Fruit fly (Drosophila melanogaster): Measurements from ENCODE around the gene Nlp.

Nlp gene

DNA sequence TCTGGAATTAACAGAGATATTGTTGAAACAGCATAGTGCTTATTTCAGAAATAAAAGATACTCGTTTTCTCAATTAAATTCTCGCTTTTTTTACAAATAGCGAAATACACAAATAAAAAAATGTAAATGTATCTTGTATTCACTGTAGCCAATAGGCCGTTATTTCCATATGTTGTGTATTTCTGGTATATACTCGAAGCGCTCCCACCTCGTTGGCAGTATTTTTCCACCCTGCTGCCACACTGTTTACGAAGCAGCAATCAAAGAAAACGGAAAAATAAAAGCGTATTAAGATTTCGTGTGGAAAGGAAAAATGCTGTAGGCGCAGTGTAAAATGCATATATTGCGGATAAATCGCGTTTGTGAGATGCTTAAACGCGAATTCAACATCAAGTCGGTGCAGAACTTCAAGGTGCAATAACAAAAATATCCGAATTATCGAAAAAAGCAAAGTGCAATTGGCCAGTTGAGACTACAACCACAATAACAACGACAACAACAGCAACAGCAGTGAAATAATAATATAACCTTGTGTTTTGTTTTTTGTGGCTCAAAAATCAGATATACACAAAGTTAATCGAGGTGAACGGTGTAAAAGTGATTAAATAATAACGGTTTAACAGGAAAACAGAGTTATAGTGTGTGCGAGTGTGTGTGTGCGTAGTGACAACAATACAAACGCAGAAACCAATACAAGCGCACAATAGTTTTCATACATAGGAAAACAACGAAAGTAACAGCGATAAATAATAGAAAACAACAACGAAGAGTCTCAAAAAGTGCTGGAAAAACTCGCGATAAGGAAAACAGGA is 53.7 kb downstream of the Nlp start, which contains the start of gene sima (continued):
- TF ChIP-seq grau (tag; optimal IDR thresholded peaks at IDR 0.05) (peak; percentile 99), CG14014 (GFP tag; IDR thresholded peaks at IDR 0.05) (0 out of 2 replicates have a peak, but pooled peaks have one; percentile 31), CTCF (GFP tag; optimal IDR thresholded peaks at IDR 0.05) (no peak), HLH54F (GFP tag; optimal IDR thresholded peaks at IDR 0.05) (peak; percentile 32), scrt (GFP tag; optimal IDR thresholded peaks at IDR 0.05) (peak; percentile 5), C15 (GFP tag; IDR thresholded peaks at IDR 0.05) (no peak), CG10321 (GFP tag; IDR thresholded peaks at IDR 0.05) (no peak), Atf3 (GFP tag; optimal IDR thresholded peaks at IDR 0.05) (no peak), CG17328 (GFP tag; IDR thresholded peaks at IDR 0.05) (0 out of 2 replicates have a peak, but pooled peaks have one; percentile 24), CG7963 (GFP tag; IDR thresholded peaks at IDR 0.05; ENCODE audit: partially characterized antibody) (no peak), Eip74EF (GFP tag; optimal IDR thresholded peaks at IDR 0.05) (peak in 1 of 2 experiments; percentile 6), caup (GFP tag; optimal IDR thresholded peaks at IDR 0.05; ENCODE audit: severe bottlenecking) (peak; percentile 51), CG1603 (tag; optimal IDR thresholded peaks at IDR 0.05) (peak; percentile 71), CG11696 (GFP tag; IDR thresholded peaks at IDR 0.05) (no peak), Opbp (GFP tag; IDR thresholded peaks at IDR 0.05; ENCODE audit: partially characterized antibody) (no peak), CG12155 (GFP tag; optimal IDR thresholded peaks at IDR 0.05) (peak; percentile 41), tup (GFP tag; optimal IDR thresholded peaks at IDR 0.05) (no peak), CoRest (tag; optimal IDR thresholded peaks at IDR 0.05) (peak; percentile 46), ERR (GFP tag; optimal IDR thresholded peaks at IDR 0.05) (peak; percentile 34), cato (GFP tag; optimal IDR thresholded peaks at IDR 0.05; ENCODE audit: borderline replicate concordance) (no peak), CG18011 (GFP tag; optimal IDR thresholded peaks at IDR 0.05) (no peak), CG1233 (GFP tag; optimal IDR thresholded peaks at IDR 0.05) (no peak), CG10267 (tag; optimal IDR thresholded peaks at IDR 0.05) (peak; percentile 3), ci (GFP tag; IDR thresholded peaks at IDR 0.05) (peak; percentile 32; the same call in 1 of the 3 replicates), esg (GFP tag; conservative IDR thresholded peaks at IDR 0.05) (no peak), Hand (GFP tag; optimal IDR thresholded peaks at IDR 0.05) (no peak), klu (GFP tag; IDR thresholded peaks at IDR 0.05) (no peak), peb (GFP tag; IDR thresholded peaks at IDR 0.05) (no peak), wdn (GFP tag; IDR thresholded peaks at IDR 0.05) (no peak), CG1832 (GFP tag; optimal IDR thresholded peaks at IDR 0.05) (no peak), D19A (tag; optimal IDR thresholded peaks at IDR 0.05) (peak; percentile 75), tll (GFP tag; optimal IDR thresholded peaks at IDR 0.05) (no peak), CrebB (tag; optimal IDR thresholded peaks at IDR 0.05) (no peak), croc (GFP tag; conservative IDR thresholded peaks at IDR 0.05) (no peak), lov (optimal IDR thresholded peaks at IDR 0.05) (no peak), lov (GFP tag; IDR thresholded peaks at IDR 0.05) (no peak), ro (GFP tag; IDR thresholded peaks at IDR 0.05) (no peak), CG1602 (GFP tag; optimal IDR thresholded peaks at IDR 0.05) (no peak), lab (GFP tag; optimal IDR thresholded peaks at IDR 0.05) (peak; percentile 37), CG16813 (GFP tag; IDR thresholded peaks at IDR 0.05; ENCODE audit: partially characterized antibody) (no peak), lmd (GFP tag; IDR thresholded peaks at IDR 0.05) (peak; percentile 31; the same call in 1 of the 2 replicates), grn (GFP tag; optimal IDR thresholded peaks at IDR 0.05) (no peak), MBD-R2 (GFP tag; IDR thresholded peaks at IDR 0.05) (peak; percentile 65), CG1647 (GFP tag; optimal IDR thresholded peaks at IDR 0.05) (no peak), CG10543 (GFP tag; optimal IDR thresholded peaks at IDR 0.05) (no peak), chinmo (GFP tag; IDR thresholded peaks at IDR 0.05; ENCODE audit: partially characterized antibody) (peak; percentile 87; the same call in 2 of the 4 replicates), vvl (GFP tag; IDR thresholded peaks at IDR 0.05) (peak; percentile 69), zen (tag; optimal IDR thresholded peaks at IDR 0.05) (no peak), pnt (GFP tag; optimal IDR thresholded peaks at IDR 0.05) (no peak)

All from whole organism, embryonic.